Fruit fly (Drosophila melanogaster) whole organism, adult: ENCODE results near the gene wat.
A peak's percentile ranks its signal among the peaks of the same experiment; 100 is the strongest.

ENCODE experiments used
- CG11617 ChIP-seq: fragments of 200-800 bp; sonication (Bioruptor generic); optimal IDR thresholded peaks from 2 replicates; lab custom pipeline; 2017; ENCODE audit warnings: mild to moderate bottlenecking, missing biosample characterization, missing genetic modification reagents, missing genetic modification characterization
- CG12768 ChIP-seq: fragments of 200-800 bp; sonication (Bioruptor generic); optimal IDR thresholded peaks from 2 replicates; lab custom pipeline; 2017; ENCODE audit warnings: missing biosample characterization, missing genetic modification characterization, mild to moderate bottlenecking, moderate library complexity, missing genetic modification reagents
- CG14711 ChIP-seq: fragments of 200-800 bp; sonication (Bioruptor generic); optimal IDR thresholded peaks from 2 replicates; lab custom pipeline; 2018; ENCODE audit warnings: missing biosample characterization, mild to moderate bottlenecking, missing genetic modification characterization, moderate library complexity
- CG1620 ChIP-seq: fragments of 200-800 bp; sonication (Bioruptor generic); optimal IDR thresholded peaks from 2 replicates; lab custom pipeline; 2016; ENCODE audit warnings: missing biosample characterization, missing genetic modification characterization
- CG33017 ChIP-seq: fragments of 200-800 bp; sonication (Bioruptor generic); optimal IDR thresholded peaks from 2 replicates; lab custom pipeline; 2018; ENCODE audit warnings: missing biosample characterization, mild to moderate bottlenecking, missing genetic modification characterization, moderate library complexity
- CG5204 ChIP-seq: fragments of 200-800 bp; sonication (Bioruptor generic); optimal IDR thresholded peaks from 2 replicates; lab custom pipeline; 2016; ENCODE audit warnings: missing biosample characterization, missing genetic modification characterization
- CG7045 ChIP-seq: fragments of 200-800 bp; sonication (Bioruptor generic); optimal IDR thresholded peaks from 2 replicates; lab custom pipeline; 2017; ENCODE audit warnings: missing biosample characterization, mild to moderate bottlenecking, missing genetic modification characterization
- CG7101 ChIP-seq: fragments of 200-800 bp; sonication (Bioruptor generic); optimal IDR thresholded peaks from 2 replicates; lab custom pipeline; 2018; ENCODE audit warnings: missing biosample characterization, mild to moderate bottlenecking, missing genetic modification characterization, moderate library complexity
- Clk ChIP-seq: fragments of 200-800 bp; sonication (Bioruptor generic); optimal IDR thresholded peaks from 2 replicates; lab custom pipeline; 2017; ENCODE audit warnings: missing biosample characterization, missing genetic modification characterization
- Crg-1 ChIP-seq: fragments of 200-800 bp; sonication (Bioruptor generic); optimal IDR thresholded peaks from 2 replicates; lab custom pipeline; 2016; ENCODE audit warnings: missing biosample characterization, missing genetic modification characterization
- Hr96 ChIP-seq: fragments of 200-800 bp; sonication (Bioruptor generic); optimal IDR thresholded peaks from 2 replicates; lab custom pipeline; 2016; ENCODE audit warnings: missing biosample characterization, missing genetic modification characterization
- Mnt ChIP-seq: fragments of 200-800 bp; sonication (Bioruptor generic); optimal IDR thresholded peaks from 2 replicates; lab custom pipeline; 2016; ENCODE audit warnings: missing biosample characterization, mild to moderate bottlenecking, missing genetic modification characterization
- bab1 ChIP-seq: fragments of 200-800 bp; sonication (Bioruptor generic); optimal IDR thresholded peaks from 3 replicates; lab custom pipeline; 2019; ENCODE audit warnings: missing biosample characterization, mild to moderate bottlenecking, missing genetic modification characterization, moderate library complexity
- cic ChIP-seq: fragments of 200-800 bp; sonication (Bioruptor generic); optimal IDR thresholded peaks from 2 replicates; lab custom pipeline; 2017; ENCODE audit warnings: missing biosample characterization, mild to moderate bottlenecking, missing genetic modification characterization, moderate library complexity
- cnc ChIP-seq, 2 experiments: fragments of >200 bp; optimal IDR thresholded peaks; 2 replicates each; lab custom pipeline; 2017
- kay ChIP-seq: fragments of 200-800 bp; sonication (Bioruptor generic); peaks from one replicate; lab custom pipeline; 2016; ENCODE audit warnings: missing biosample characterization, missing genetic modification characterization, borderline replicate concordance
- ovo ChIP-seq: fragments of 200-800 bp; sonication (Bioruptor generic); optimal IDR thresholded peaks from 2 replicates; lab custom pipeline; 2016; ENCODE audit warnings: missing biosample characterization, missing genetic modification characterization
- pad ChIP-seq: fragments of 200-800 bp; sonication (Bioruptor generic); optimal IDR thresholded peaks from 3 replicates; lab custom pipeline; 2017; ENCODE audit warnings: missing biosample characterization, missing genetic modification characterization, mild to moderate bottlenecking, moderate library complexity, missing genetic modification reagents
- tj ChIP-seq: fragments of 200-800 bp; sonication (Bioruptor generic); optimal IDR thresholded peaks from 3 replicates; lab custom pipeline; 2017; ENCODE audit warnings: missing biosample characterization, mild to moderate bottlenecking, missing genetic modification characterization, moderate library complexity
- toe ChIP-seq: fragments of 200-800 bp; sonication (Bioruptor generic); optimal IDR thresholded peaks from 2 replicates; lab custom pipeline; 2016; ENCODE audit warnings: missing biosample characterization, missing genetic modification characterization

Gene wat

DNA sequence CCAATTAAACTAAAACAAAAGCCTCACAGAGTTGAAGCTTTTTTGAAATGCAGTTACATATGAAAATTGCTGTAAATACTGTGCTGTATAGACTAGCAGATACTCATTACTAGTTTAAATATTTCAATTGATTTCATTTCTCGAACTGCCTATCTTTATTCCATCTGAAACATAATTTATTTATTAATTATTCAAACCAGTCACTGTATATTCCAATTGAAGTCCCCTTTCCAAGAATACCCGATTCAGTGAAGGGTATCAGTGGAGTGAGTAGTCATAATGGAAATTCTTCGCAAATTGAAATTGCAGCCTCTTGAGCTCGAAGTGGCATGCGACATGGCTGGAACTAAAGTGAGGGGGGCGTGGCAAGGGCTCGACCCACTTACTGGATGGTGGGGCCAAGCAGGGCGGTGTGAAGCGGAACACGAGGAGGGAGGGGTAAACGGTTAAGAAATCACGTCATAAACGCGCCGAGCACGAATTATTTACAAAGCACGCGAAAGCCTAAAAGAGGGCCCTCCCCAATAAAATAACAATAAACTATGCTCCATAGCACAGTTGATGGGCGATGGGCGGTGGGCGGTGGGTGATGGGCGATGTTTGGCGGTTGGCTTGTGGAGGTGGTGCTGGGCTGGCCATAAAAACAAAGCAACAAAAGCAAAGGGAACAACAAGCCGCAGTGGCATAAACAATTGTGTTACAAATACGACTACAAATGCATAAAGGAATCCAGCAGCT is 15.2 kb downstream of the wat start:
- no peak for TF ChIP-seq ovo (GFP tag; lab: Kevin White, UChicago)
- TF ChIP-seq CG12768 (GFP tag; lab: Kevin White, UChicago), result no peak
- TF ChIP-seq bab1 (GFP tag; lab: Kevin White, UChicago), result peak; percentile 70
- TF ChIP-seq Clk (GFP tag; lab: Kevin White, UChicago), result no peak

DNA sequence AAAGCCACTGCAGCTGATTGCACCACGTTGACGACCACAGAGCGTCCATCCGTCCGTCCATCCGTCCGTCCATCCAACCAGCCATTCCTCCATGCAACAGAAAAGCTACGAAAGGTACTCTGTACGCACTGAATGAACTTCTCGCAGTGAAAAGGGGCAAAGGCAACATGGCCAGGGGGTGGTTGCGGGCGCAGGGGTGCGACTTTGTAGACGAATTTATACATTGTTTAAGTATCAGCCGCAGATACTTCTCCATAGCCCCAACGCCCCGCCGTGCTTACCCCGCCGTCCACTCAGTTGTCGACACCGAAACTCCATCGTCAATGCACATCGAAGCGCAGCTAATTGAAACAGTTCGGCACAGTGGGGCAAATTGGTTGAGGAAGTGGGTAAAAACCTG is 20.2 kb downstream of the wat start:
- TF ChIP-seq Clk (GFP tag; lab: Kevin White, UChicago), result no peak
- TF ChIP-seq cnc (optimal IDR thresholded peaks at IDR 0.05; lab: Kevin White, UChicago), result no peak
- no peak for TF ChIP-seq CG7045
- TF ChIP-seq toe (GFP tag; lab: Kevin White, UChicago), result no peak
- no peak for TF ChIP-seq cic (GFP tag; lab: Kevin White, UChicago)
- TF ChIP-seq pad, result no peak
- no peak for TF ChIP-seq CG5204 (GFP tag; lab: Kevin White, UChicago)
- no peak for TF ChIP-seq CG11617 (GFP tag; lab: Kevin White, UChicago)

DNA sequence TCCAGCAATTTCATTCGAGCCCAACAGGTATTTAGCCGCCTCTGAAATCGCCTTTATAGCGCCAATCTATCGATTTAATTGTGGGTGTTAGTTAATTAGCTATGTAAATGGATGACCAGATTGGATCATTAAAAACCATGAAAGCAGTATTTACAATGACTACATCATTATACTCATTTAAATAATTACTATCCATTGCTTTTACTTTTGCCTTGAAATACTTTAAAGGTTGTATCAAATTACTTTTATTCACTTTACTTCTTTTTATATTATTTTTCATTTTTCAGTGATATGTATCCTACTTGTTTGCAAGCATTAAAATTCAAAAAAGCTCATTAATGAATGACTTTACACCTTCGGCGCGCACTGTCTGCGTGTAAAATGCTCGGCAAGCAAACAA is 21.2 kb downstream of the wat start:
- no peak for TF ChIP-seq Crg-1 (GFP tag; lab: Kevin White, UChicago)
- no peak for TF ChIP-seq cnc (optimal IDR thresholded peaks at IDR 0.05; lab: Kevin White, UChicago)
- TF ChIP-seq pad, result no peak
- TF ChIP-seq kay (GFP tag; lab: Kevin White, UChicago), result no peak
- TF ChIP-seq CG11617 (GFP tag; lab: Kevin White, UChicago), result no peak
- no peak for TF ChIP-seq Clk (GFP tag; lab: Kevin White, UChicago)
- no peak for TF ChIP-seq CG5204 (GFP tag; lab: Kevin White, UChicago)
- no peak for TF ChIP-seq Hr96 (GFP tag; lab: Kevin White, UChicago)
- no peak for TF ChIP-seq CG33017
- TF ChIP-seq toe (GFP tag; lab: Kevin White, UChicago), result no peak
- no peak for TF ChIP-seq CG7045
- TF ChIP-seq Mnt, result no peak
- no peak for TF ChIP-seq cic (GFP tag; lab: Kevin White, UChicago)
- TF ChIP-seq CG7101 (tag; lab: Kevin White, UChicago), result no peak
- TF ChIP-seq CG14711 (tag; lab: Kevin White, UChicago), result no peak
- no peak for TF ChIP-seq CG1620 (GFP tag; lab: Kevin White, UChicago)

DNA sequence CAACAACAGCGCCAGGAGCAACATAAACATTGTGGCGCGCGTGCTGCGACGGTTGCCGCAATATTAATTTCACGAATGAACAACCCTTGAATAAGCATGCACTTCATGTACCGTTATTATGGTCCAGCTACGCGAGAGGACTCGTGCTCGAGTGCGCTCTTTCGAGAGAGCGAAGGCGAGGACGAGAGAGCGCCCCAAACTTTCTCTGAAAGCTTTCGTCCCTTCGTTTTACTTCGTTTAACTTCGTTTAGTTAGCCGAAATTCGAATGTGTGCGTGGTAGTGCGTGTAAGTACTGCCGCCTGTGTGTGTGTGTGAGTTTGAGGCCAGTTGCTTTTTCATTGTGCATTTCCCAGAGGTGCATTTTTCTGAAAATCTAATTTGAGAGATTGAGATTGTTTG is 29.5 kb downstream of the wat start:
- no peak for TF ChIP-seq CG12768 (GFP tag; lab: Kevin White, UChicago)
- TF ChIP-seq pad, result no peak
- TF ChIP-seq cic (GFP tag; lab: Kevin White, UChicago), result no peak
- TF ChIP-seq CG33017, result no peak
- TF ChIP-seq Mnt, result no peak

DNA sequence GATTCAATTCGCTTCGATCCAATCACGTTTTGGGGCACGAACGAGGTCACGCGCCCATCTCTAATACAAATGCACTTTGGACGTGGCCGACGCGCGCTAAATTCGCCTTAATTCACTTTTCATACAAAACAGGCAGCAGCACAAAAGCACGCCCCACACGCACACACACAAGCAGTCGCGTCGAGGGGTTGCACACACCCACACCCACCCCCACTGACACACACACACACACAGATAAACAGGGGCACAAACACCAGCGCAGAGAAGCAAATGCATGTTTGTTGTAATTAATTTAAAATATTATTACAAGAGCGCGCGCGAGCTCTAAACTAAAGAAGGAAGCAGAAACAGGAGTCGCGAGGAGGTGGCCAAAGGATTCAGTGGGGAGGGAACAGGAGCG is 30.8 kb downstream of the wat start:
- TF ChIP-seq bab1 (GFP tag; lab: Kevin White, UChicago) (no peak), Clk (GFP tag; lab: Kevin White, UChicago) (no peak), CG14711 (tag; lab: Kevin White, UChicago) (no peak), CG7101 (tag; lab: Kevin White, UChicago) (no peak), CG5204 (GFP tag; lab: Kevin White, UChicago) (no peak)

DNA sequence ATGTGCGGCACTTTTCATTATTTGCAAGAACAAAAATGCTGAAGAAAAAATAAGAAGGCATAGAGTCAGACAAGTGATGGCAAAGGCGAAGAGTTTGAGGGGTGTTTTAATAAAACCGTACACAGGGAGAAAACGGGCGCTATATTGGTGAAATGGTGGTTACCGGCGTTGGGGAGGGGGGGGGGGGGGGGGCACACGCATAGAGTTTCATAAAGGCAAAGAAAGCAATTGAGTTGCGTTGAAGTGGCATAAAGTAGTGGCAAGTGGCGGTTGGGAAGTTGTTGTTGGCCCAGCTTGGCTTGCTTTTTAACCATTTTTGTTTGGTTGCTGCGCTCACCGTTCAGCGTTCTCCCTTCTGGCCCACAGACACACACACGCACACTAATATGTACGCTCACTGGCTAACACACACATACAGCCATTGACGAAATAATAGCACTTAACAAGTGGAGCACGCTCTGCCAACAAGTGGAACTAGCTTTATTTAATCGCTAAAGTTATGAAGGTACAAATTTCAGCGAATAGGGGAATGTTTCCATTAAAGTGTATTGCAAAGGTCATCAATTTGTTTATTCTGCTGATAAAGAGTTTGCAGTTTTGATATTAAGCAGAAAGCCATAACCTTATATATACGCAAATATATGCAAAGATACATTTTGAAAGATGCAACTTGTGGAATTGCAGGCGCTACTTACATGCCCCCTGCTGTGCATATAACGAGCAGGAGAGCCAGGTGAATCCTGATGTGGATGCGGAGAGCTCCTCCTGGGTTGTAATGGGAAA is 32.4 kb downstream of the wat start:
- TF ChIP-seq toe (GFP tag; lab: Kevin White, UChicago), result no peak
- no peak for TF ChIP-seq cnc (optimal IDR thresholded peaks at IDR 0.05; lab: Kevin White, UChicago)
- no peak for TF ChIP-seq pad
- TF ChIP-seq CG12768 (GFP tag; lab: Kevin White, UChicago), result no peak
- TF ChIP-seq CG5204 (GFP tag; lab: Kevin White, UChicago), result no peak
- no peak for TF ChIP-seq tj (GFP tag; lab: Kevin White, UChicago)
- TF ChIP-seq bab1 (GFP tag; lab: Kevin White, UChicago), result no peak
- TF ChIP-seq Clk (GFP tag; lab: Kevin White, UChicago), result no peak
- TF ChIP-seq CG7045, result no peak
- TF ChIP-seq CG1620 (GFP tag; lab: Kevin White, UChicago), result no peak
- no peak for TF ChIP-seq Crg-1 (GFP tag; lab: Kevin White, UChicago)
- TF ChIP-seq ovo (GFP tag; lab: Kevin White, UChicago), result no peak
- TF ChIP-seq CG33017, result no peak
- no peak for TF ChIP-seq CG11617 (GFP tag; lab: Kevin White, UChicago)

DNA sequence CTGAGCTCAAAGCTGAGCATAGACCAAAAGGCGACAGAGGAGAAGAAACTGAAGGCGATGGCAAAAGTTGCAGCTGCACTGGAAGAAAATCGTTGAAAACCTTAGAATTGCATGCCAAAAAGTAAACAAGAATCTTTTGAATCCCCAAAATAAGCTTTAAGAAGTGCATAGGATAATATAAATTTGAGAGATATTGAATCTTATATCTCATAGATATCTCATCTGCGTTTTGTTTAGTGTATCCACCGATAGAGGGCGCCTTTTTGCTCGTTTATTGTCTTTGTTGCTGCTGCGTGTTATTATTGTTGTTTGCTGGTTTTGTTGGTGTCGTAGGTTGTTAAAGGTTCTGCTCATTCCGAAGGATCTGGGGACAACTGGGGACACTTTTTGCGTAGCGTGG is 34.3 kb downstream of the wat start:
- TF ChIP-seq Hr96 (GFP tag; lab: Kevin White, UChicago) (no peak), CG7101 (tag; lab: Kevin White, UChicago) (no peak), CG33017 (no peak), tj (GFP tag; lab: Kevin White, UChicago) (no peak), CG7045 (no peak), Clk (GFP tag; lab: Kevin White, UChicago) (no peak), Mnt (no peak), CG11617 (GFP tag; lab: Kevin White, UChicago) (no peak), kay (GFP tag; lab: Kevin White, UChicago) (no peak), CG12768 (GFP tag; lab: Kevin White, UChicago) (no peak), Crg-1 (GFP tag; lab: Kevin White, UChicago) (no peak), cic (GFP tag; lab: Kevin White, UChicago) (no peak), ovo (GFP tag; lab: Kevin White, UChicago) (no peak), pad (no peak)
